Worm (Caenorhabditis elegans) whole organism, L3 larva: ENCODE data around the gene H39E20.1.
"Not testable (repeated sequence)": the region's sequence is repeated elsewhere in the genome, so short reads cannot be mapped to it uniquely, and the experiment has no call there.

Experiments used
- R02D3.7 ChIP-seq: fragments of 150-350 bp; optimal IDR thresholded peaks from 2 replicates; lab custom pipeline; 2014; ENCODE audit warnings: missing biosample characterization, missing genetic modification characterization
- ZK546.5 ChIP-seq: sonication (generic microtip); optimal IDR thresholded peaks from 2 replicates; lab custom pipeline; 2017; ENCODE audit warnings: missing biosample characterization, missing genetic modification characterization
- aly-2 ChIP-seq: fragments of 150-350 bp; optimal IDR thresholded peaks from 2 replicates; lab custom pipeline; 2014; ENCODE audit warnings: missing biosample characterization, missing genetic modification characterization
- ama-1 ChIP-seq: fragments of 150-350 bp; optimal IDR thresholded peaks from 2 replicates; lab custom pipeline; 2018
- ceh-16 ChIP-seq: sonication (generic microtip); optimal IDR thresholded peaks from 2 replicates; lab custom pipeline; 2017; ENCODE audit warnings: missing biosample characterization, missing genetic modification characterization
- ceh-28 ChIP-seq: fragments of 150-350 bp; optimal IDR thresholded peaks from 2 replicates; lab custom pipeline; 2014; ENCODE audit warnings: missing biosample characterization, missing genetic modification reagents, missing genetic modification characterization
- daf-12 ChIP-seq: fragments of 150-350 bp; optimal IDR thresholded peaks from 2 replicates; lab custom pipeline; 2014; ENCODE audit warnings: missing biosample characterization, missing genetic modification reagents, missing genetic modification characterization
- egl-27 ChIP-seq: sonication (generic microtip); optimal IDR thresholded peaks from 4 replicates; lab custom pipeline; 2017; ENCODE audit warnings: missing biosample characterization, missing genetic modification reagents, missing genetic modification characterization
- egl-5 ChIP-seq: fragments of 150-350 bp; optimal IDR thresholded peaks from 2 replicates; lab custom pipeline; 2017; ENCODE audit warnings: missing biosample characterization, missing genetic modification reagents, missing genetic modification characterization, inconsistent platforms
- elt-3 ChIP-seq, 3 experiments: fragments of 150-350 bp in 1 of 3; sonication (generic microtip) in 2 of 3; optimal IDR thresholded peaks; 2 replicates in 2 of 3; 4 replicates in 1 of 3; lab custom pipeline; 2014 to 2017; ENCODE audit warnings: missing biosample characterization in 3 of 3, missing genetic modification characterization in 3 of 3
- eor-1 ChIP-seq, 2 experiments: fragments of 150-350 bp; optimal IDR thresholded peaks; 2 replicates each; lab custom pipeline; 2014 to 2018; ENCODE audit warnings: missing biosample characterization in 2 of 2, missing genetic modification characterization in 2 of 2
- fkh-2 ChIP-seq: fragments of 150-350 bp; optimal IDR thresholded peaks from 2 replicates; lab custom pipeline; 2014; ENCODE audit warnings: missing biosample characterization, missing genetic modification reagents, missing genetic modification characterization
- fos-1 ChIP-seq: fragments of 150-350 bp; optimal IDR thresholded peaks from 2 replicates; lab custom pipeline; 2014; ENCODE audit warnings: missing biosample characterization, missing genetic modification characterization
- hmg-11 ChIP-seq: sonication (generic microtip); optimal IDR thresholded peaks from 2 replicates; lab custom pipeline; 2016; ENCODE audit warnings: missing genetic modification characterization, missing compliant biosample characterization
- jun-1 ChIP-seq: fragments of 150-350 bp; optimal IDR thresholded peaks from 2 replicates; lab custom pipeline; 2014; ENCODE audit warnings: missing biosample characterization, missing genetic modification reagents, missing genetic modification characterization
- lin-15B ChIP-seq: fragments of 150-350 bp; optimal IDR thresholded peaks from 2 replicates; lab custom pipeline; 2014; ENCODE audit warnings: missing biosample characterization, missing genetic modification characterization
- lsy-12 ChIP-seq: sonication (generic microtip); optimal IDR thresholded peaks from 2 replicates; lab custom pipeline; 2016; ENCODE audit warnings: mild to moderate bottlenecking, missing genetic modification characterization, missing compliant biosample characterization
- mdl-1 ChIP-seq: fragments of 150-350 bp; optimal IDR thresholded peaks from 2 replicates; lab custom pipeline; 2014; ENCODE audit warnings: missing biosample characterization, missing genetic modification characterization
- mml-1 ChIP-seq: fragments of 150-350 bp; sonication (generic microtip); optimal IDR thresholded peaks from 3 replicates; lab custom pipeline; 2014; ENCODE audit warnings: missing biosample characterization, missing genetic modification characterization
- nfya-1 ChIP-seq: sonication (generic microtip); optimal IDR thresholded peaks from 2 replicates; lab custom pipeline; 2017; ENCODE audit warnings: missing genetic modification characterization, mild to moderate bottlenecking, missing compliant biosample characterization, antibody characterized with exemption, moderate library complexity; ENCODE audit not compliant: insufficient read depth
- nhr-12 ChIP-seq: fragments of 150-350 bp; optimal IDR thresholded peaks from 2 replicates; lab custom pipeline; 2014; ENCODE audit warnings: missing biosample characterization, missing genetic modification characterization
- nhr-23 ChIP-seq: fragments of 150-350 bp; optimal IDR thresholded peaks from 2 replicates; lab custom pipeline; 2014; ENCODE audit warnings: missing biosample characterization, missing genetic modification reagents, missing genetic modification characterization
- nhr-237 ChIP-seq: fragments of 150-350 bp; optimal IDR thresholded peaks from 2 replicates; lab custom pipeline; 2014; ENCODE audit warnings: missing biosample characterization, missing genetic modification characterization
- nhr-25 ChIP-seq: sonication (generic microtip); optimal IDR thresholded peaks from 2 replicates; lab custom pipeline; 2017; ENCODE audit warnings: missing biosample characterization, missing genetic modification characterization
- nhr-28 ChIP-seq: fragments of 150-350 bp; optimal IDR thresholded peaks from 2 replicates; lab custom pipeline; 2014; ENCODE audit warnings: missing biosample characterization, missing genetic modification characterization
- nhr-43 ChIP-seq: sonication (generic microtip); optimal IDR thresholded peaks from 2 replicates; lab custom pipeline; 2016; ENCODE audit warnings: mild to moderate bottlenecking, missing genetic modification characterization, missing compliant biosample characterization; ENCODE audit not compliant: poor library complexity, severe bottlenecking
- nhr-76 ChIP-seq: fragments of 150-350 bp; sonication (generic microtip); optimal IDR thresholded peaks from 5 replicates; lab custom pipeline; 2014; ENCODE audit warnings: missing biosample characterization, missing genetic modification characterization
- nhr-77 ChIP-seq: fragments of 150-350 bp; optimal IDR thresholded peaks from 2 replicates; lab custom pipeline; 2014; ENCODE audit warnings: missing biosample characterization, missing genetic modification characterization
- pha-4 ChIP-seq: fragments of 150-350 bp; optimal IDR thresholded peaks from 2 replicates; lab custom pipeline; 2014; ENCODE audit warnings: missing biosample characterization, missing genetic modification reagents, missing genetic modification characterization
- pqm-1 ChIP-seq: fragments of 150-350 bp; optimal IDR thresholded peaks from 2 replicates; lab custom pipeline; 2017; ENCODE audit warnings: missing biosample characterization, missing genetic modification characterization, inconsistent platforms
- sea-2 ChIP-seq: fragments of 150-350 bp; sonication (generic microtip); optimal IDR thresholded peaks from 4 replicates; lab custom pipeline; 2014; ENCODE audit warnings: missing biosample characterization, missing genetic modification reagents, missing genetic modification characterization
- skn-1 ChIP-seq: fragments of 150-350 bp; optimal IDR thresholded peaks from 2 replicates; lab custom pipeline; 2014; ENCODE audit warnings: missing biosample characterization, missing genetic modification characterization
- snpc-4 ChIP-seq: fragments of 150-350 bp; optimal IDR thresholded peaks from 2 replicates; lab custom pipeline; 2014; ENCODE audit warnings: missing biosample characterization, missing genetic modification characterization
- tbx-2 ChIP-seq: sonication (generic microtip); optimal IDR thresholded peaks from 2 replicates; lab custom pipeline; 2016; ENCODE audit warnings: mild to moderate bottlenecking, missing genetic modification characterization, missing compliant biosample characterization
- unc-62 ChIP-seq: fragments of 150-350 bp; sonication (generic microtip); optimal IDR thresholded peaks from 4 replicates; lab custom pipeline; 2014; ENCODE audit warnings: missing biosample characterization, missing genetic modification reagents, missing genetic modification characterization
- ztf-11 ChIP-seq: fragments of 150-350 bp; optimal IDR thresholded peaks from 2 replicates; lab custom pipeline; 2014; ENCODE audit warnings: missing biosample characterization, missing genetic modification characterization

The H39E20.1 gene

DNA sequence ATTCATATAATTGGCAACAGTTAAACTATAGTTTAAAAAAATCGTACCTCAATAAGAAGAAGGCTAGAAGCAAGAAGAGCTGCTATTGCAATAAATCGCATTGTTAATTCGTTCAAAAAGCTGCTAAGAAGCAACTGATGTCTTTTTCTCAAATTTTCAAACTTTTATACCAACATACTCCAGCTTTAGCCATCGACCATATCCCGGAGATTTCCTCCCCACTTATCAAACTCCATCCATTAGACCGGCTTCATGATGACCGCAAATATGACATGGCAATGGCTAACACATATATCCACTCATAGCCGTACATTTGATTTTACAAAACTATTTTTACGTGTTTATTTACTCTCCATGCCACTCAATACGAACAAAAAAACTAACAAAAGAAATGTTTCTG is 13.1 kb upstream of the H39E20.1 start, which contains the start of gene abu-2:
Gene abu-2 (minus strand): TSS at position 101 of the 400 bp plus-strand sequence.
- TF ChIP-seq R02D3.7 (no peak), sea-2 (GFP tag; lab: Kevin White, UChicago) (no peak), nhr-25 (tag; lab: Kevin White, UChicago) (no peak), nhr-76 (tag; lab: Kevin White, UChicago) (no peak), snpc-4 (no peak), nhr-77 (tag; lab: Kevin White, UChicago) (no peak), lin-15B (tag; lab: Kevin White, UChicago) (no peak), ZK546.5 (tag; lab: Kevin White, UChicago) (no peak), hmg-11 (tag; lab: Kevin White, UChicago) (no peak), nhr-237 (tag; lab: Kevin White, UChicago) (no peak), eor-1 (tag; optimal IDR thresholded peaks at IDR 0.05; lab: Kevin White, UChicago) (no peak), skn-1 (tag; lab: Kevin White, UChicago) (no peak), fkh-2 (no peak), mml-1 (no peak), ceh-16 (tag; lab: Kevin White, UChicago) (no peak), mdl-1 (tag; lab: Kevin White, UChicago) (no peak), nhr-12 (tag; lab: Kevin White, UChicago) (no peak), fos-1 (no peak), tbx-2 (tag; lab: Kevin White, UChicago) (no peak)

DNA sequence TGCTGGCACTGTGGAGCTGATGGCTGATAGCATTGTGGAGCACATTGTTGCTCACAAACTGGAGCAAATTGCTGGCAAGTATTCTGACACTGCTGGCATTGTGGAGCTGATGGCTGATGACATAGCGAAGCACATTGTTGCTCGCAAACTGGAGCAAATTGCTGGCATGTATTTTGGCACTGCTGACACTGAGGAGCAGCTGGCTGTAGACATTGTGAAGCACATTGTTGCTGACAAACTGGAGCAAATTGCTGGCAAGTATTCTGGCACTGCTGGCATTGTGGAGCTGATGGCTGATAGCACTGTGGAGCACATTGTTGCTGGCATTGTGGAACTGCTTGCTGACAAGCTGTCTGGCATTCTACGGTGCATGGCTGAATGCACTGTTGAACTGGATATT is 11.8 kb upstream of the H39E20.1 start:
- TF ChIP-seq ama-1 (lab: Kevin White, UChicago) (no peak), daf-12 (tag; lab: Kevin White, UChicago) (no peak), unc-62 (GFP tag; lab: Kevin White, UChicago) (no peak), nfya-1 (tag; lab: Kevin White, UChicago) (no peak), eor-1 (tag; optimal IDR thresholded peaks at IDR 0.05; lab: Kevin White, UChicago) (no peak), lsy-12 (tag; lab: Kevin White, UChicago) (no peak), nhr-28 (no peak), tbx-2 (tag; lab: Kevin White, UChicago) (no peak), mdl-1 (tag; lab: Kevin White, UChicago) (no peak), ceh-28 (tag; lab: Kevin White, UChicago) (no peak)

DNA sequence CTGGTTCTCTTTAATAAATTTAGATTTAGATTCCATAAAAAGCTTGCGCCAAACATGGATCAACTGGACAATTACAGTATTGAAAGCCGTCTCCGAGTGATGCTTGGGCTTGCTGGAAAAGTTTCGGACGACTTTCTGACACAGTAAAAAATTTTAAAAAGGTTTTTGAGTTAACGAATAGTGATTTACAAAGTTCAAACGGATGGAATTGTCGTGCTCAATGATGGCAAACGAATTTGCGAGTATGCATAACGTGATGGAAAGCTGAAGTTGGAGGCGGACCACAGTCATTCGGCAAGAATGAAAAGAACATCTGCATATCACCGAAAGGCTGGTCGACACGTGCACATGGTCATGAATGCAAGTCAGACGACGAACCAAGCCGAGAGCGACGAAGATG is 6.6 kb upstream of the H39E20.1 start, which contains the start of gene ZK402.1:
Gene ZK402.1 (plus strand): TSS at position 301 of the 400 bp plus-strand sequence.
- not testable (repeated sequence) for TF ChIP-seq nhr-237 (tag; lab: Kevin White, UChicago); egl-27 (tag; lab: Kevin White, UChicago); eor-1 (tag; optimal IDR thresholded peaks at IDR 0.05; lab: Kevin White, UChicago)

DNA sequence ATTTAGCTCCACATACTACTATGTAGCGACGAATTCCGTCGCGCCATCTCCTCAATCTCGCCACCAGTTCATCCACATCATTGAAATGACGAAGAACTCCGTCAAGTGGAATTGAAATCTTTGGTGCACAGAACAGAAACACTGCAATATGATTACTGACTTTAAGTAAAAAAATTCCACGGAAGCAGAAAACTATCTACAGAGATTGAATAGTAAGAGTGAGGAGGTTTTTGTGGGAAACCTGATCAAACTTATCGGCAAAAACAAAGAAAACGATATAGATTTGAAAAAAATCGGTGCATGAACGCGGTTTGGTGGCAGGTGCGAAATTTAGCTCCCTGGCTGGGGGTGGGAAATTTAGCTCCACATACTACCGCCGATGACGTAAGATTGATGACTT is 6.0 kb upstream of the H39E20.1 start, which contains the start of gene ZK402.2:
Gene ZK402.2 (plus strand): TSS at position 301 of the 400 bp plus-strand sequence.
- TF ChIP-seq pha-4, tbx-2, nhr-25 (tag; lab: Kevin White, UChicago): not testable (repeated sequence)

DNA sequence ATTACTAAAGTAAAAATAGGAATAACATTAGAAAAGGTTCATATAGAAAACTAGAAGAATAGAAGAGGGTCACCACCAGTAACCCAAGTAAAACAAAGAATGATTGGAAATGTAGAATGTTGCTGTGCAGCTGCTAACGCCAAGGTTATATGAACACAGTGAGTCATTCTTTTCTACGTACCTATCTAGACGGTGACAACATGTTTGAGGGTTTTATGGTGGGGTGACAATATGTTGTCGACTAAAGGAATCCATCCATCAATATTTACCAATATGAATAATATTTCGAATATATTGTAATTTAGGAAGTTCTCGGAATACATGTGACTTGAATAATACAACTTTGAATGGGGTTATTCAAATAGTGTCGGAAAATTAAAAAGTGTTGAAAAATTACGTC is 3.8 kb upstream of the H39E20.1 start, which contains the start of gene ZK402.5:
Gene ZK402.5 (minus strand): TSS at position 101 of the 400 bp plus-strand sequence.
- peak; percentile 28 for TF ChIP-seq pha-4 (tag; lab: Kevin White, UChicago)
- no peak for TF ChIP-seq nhr-23 (tag; lab: Kevin White, UChicago)
- no peak for TF ChIP-seq unc-62 (GFP tag; lab: Kevin White, UChicago)

DNA sequence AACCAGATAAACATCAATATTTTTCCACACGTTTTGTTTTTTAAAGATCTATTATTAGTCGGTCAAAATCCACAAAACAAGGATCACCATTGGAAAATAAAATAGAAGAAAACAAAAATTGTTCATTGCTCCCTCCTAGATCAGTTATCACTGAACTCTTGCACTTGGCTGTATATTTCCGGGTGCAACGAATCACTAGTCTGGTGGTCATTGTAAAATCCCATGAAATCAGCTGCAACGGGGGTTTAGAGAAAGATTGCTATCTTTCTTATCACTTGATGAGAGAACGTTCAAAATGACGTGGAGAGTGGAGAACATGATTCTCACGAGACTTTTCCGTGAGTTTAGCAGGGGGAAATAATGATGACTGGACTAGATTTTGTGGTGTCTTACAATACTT is 1.6 kb downstream of the H39E20.1 start:
- peak; percentile 18 for TF ChIP-seq nhr-23 (tag; lab: Kevin White, UChicago)
- TF ChIP-seq jun-1 (tag; lab: Kevin White, UChicago), result peak; percentile 86
- TF ChIP-seq aly-2, result no peak
- peak; percentile 74 for TF ChIP-seq nhr-43
- peak; percentile 14 for TF ChIP-seq nfya-1 (tag; lab: Kevin White, UChicago)
- TF ChIP-seq pha-4 (tag; lab: Kevin White, UChicago), result no peak
- TF ChIP-seq pqm-1 (tag; lab: Kevin White, UChicago), result peak; percentile 72
- TF ChIP-seq ceh-28 (tag; lab: Kevin White, UChicago), result no peak
- TF ChIP-seq nhr-77 (tag; lab: Kevin White, UChicago), result no peak
- TF ChIP-seq ceh-16 (tag; lab: Kevin White, UChicago), result no peak
- no peak for TF ChIP-seq ZK546.5 (tag; lab: Kevin White, UChicago)
- peak; percentile 65 for TF ChIP-seq egl-5
- no peak for TF ChIP-seq snpc-4
- TF ChIP-seq mml-1, result no peak
- TF ChIP-seq ztf-11 (tag; lab: Kevin White, UChicago), result no peak
- peak; percentile 32 for TF ChIP-seq egl-27 (tag; lab: Kevin White, UChicago)
- no peak for TF ChIP-seq fos-1
- TF ChIP-seq elt-3 (tag; optimal IDR thresholded peaks at IDR 0.05; lab: Kevin White, UChicago), result peak in 1 of 3 experiments; percentile 27
- no peak for TF ChIP-seq ama-1 (lab: Kevin White, UChicago)
- TF ChIP-seq lsy-12 (tag; lab: Kevin White, UChicago), result no peak
- TF ChIP-seq, all 47 proteins: peak for 8
